Fruit fly (Drosophila melanogaster) whole organism, larva: ENCODE results near the gene CG14545.

Source experiments
- noc ChIP-seq: fragments of 200-800 bp; sonication (Bioruptor generic); optimal IDR thresholded peaks from 3 replicates; lab custom pipeline; 2019; ENCODE audit warnings: missing biosample characterization, mild to moderate bottlenecking, missing genetic modification characterization, moderate library complexity

Gene CG14545

DNA sequence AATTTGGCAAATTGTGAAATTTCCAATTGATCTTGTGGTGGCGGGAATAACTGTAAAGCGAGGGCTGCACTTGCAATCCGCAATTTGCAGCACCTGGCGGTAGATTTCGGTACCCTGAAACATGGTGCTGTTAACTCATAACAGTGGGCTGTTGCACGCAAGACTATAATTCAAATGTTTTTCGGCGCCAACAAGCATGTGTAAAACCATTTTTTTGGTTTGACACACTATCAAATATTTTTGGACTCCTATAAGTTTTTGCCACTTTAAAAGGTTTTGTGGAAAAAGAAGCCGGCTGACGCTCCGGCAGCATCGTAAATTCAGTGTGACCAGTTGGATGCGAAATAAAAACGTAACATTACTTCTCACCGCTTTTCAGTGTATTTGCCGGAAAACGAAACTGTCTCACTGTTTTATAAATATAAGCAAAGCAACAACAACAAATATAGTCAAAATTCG is at the start of gene CG14545, which contains the start of gene CG5886:
TSS of gene CG14545 (minus strand) at position 68 of the 459 bp plus-strand sequence.
TSS of gene CG5886 (plus strand) at position 409 of the 459 bp plus-strand sequence.
- no peak for TF ChIP-seq noc (tag; lab: Kevin White, UChicago)

DNA sequence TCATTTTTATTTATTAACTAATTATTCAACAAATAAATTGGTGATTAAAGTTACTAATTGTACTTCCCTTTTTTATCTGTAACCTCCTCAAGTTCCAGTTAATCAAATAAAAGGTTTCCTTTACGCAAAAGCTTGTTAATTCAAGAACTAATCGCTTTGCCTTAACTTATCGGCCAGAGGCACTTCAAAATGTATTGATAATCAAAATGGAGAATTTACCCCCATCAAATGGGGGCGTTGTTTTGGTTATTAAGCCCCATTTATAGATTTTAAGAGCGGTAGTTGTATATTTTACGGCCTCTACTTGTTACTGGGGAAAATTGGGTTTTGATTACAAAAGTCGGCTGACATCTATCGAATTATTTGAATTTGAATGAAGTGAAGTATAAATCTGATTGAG is 48.6 kb upstream of the CG14545 start, which contains the start of gene CG31091:
TSS of gene CG31091 (plus strand) at position 214 of the 400 bp plus-strand sequence.
- no peak for TF ChIP-seq noc (tag; lab: Kevin White, UChicago)

DNA sequence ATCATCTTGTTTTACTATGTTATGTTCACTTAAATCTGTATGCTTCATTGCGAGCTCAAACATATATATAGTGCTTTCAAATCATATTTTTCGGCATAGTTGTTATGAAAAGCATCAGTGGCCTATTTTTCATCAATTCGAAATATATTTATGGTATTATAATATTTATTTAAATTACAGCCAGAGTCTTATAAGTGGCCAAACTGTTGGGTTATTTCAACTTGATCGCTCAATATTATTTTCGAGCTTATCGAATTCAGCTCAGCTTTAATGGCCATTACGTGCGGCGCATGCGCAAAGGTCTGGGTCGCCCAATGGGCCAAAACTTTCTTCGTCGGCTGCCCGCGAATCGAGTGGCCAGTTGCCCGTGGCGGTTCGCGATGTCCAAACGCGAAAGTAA is 46.1 kb upstream of the CG14545 start, which contains the start of gene Mco3:
TSS of gene Mco3 (plus strand) at position 301 of the 400 bp plus-strand sequence.
- no peak for TF ChIP-seq noc (tag; lab: Kevin White, UChicago)

DNA sequence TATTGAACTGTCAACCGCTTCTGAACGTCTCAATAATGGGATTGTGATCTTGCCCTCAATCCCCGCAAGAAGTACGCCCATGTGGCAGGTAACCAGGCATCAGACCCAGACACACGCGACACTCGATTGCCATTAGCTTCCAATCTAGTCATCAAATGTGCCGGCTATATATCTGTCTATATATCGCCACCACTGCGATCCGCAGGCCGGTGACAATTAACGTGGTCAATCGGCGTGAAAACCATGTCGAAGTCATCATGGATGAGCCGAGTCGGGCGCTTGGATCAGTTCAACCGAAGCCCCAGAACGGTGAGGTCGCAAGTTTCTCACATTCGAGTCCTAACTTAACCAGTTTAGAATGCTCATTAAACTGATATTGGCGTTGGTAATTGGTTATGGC is 44.4 kb upstream of the CG14545 start, which contains the start of gene Sodq:
TSS of gene Sodq (plus strand) at position 301 of the 400 bp plus-strand sequence.
- TF ChIP-seq noc (tag; lab: Kevin White, UChicago), result no peak

DNA sequence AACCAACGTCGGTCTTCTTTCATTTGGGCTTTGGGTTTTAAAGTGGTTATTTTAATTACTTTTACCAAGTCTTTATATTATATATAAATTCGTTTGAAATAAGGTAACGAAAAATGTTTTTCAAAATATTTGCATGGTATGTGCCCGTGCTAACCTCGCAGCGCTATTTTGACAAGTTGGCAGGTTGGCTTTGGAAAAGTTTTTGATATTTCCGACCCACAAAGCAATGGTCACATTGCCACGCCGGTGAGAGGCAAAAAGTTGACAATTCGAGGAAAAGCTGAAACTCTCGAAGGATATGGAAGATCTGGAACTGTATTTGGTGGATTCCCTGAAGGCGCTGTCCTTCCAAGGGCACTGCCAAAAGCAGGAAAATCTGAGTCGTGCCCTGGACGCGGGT is 42.2 kb upstream of the CG14545 start, which contains the start of gene CG5913:
TSS of gene CG5913 (plus strand) at position 224 of the 400 bp plus-strand sequence.
- no peak for TF ChIP-seq noc (tag; lab: Kevin White, UChicago)

DNA sequence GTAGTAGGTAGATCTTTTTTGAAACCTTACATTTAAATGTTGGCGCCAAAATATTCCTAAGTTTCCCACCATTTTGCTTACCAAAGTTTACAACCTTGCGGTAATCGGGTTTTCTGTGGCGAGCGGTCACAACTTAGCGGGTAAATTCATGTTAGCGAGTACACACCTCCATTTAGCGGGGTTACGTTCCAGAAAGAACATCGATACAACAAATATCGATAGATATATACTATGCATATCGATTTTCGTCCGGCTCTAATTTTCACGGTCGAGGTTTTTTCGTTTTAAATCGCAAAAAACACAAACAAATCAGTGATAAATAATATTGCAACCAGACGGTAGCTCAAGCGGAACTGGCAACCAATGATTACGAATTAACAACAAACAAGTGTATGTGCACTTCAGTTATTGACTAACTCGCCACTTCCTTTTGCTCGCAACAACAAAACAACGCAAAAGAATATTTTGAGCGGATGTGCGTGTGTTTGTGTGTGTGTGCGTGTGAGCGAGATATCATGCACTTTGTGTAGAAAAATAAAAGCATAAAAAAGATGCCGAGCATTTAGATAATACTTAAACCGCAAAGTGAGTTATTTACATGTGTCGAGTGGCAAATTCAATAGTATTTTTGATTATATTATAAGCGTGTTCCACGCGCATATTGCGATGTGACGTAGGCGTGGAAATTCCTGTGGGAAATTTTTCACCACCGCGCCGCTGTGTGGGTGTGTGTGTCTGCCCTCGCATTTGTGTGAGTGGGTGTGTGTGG is 37.4 kb upstream of the CG14545 start, which contains the start of gene Lnk:
TSS of gene Lnk (plus strand) at position 236 of the 769 bp plus-strand sequence.
- TF ChIP-seq noc (tag; lab: Kevin White, UChicago), result peak; percentile 16

DNA sequence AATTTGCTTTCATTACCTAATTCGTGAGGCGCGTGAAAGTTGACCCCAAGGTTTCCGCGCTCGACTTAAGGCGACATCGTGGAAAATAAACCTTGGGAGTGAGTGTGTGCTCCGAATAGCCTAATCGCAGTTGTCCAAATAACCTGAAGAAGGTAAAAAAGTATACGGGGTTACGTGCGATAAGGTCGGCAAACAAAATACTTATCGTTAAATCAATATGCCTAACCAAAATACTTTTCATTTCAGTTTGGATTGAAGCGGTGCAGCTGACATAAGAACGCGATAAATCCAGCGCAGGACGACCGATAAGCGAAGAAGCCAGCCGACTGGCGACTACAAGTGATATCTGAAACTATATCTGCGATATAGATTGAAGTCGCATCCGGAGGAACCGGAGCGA is 34.0 kb upstream of the CG14545 start:
- TF ChIP-seq noc (tag; lab: Kevin White, UChicago), result no peak

DNA sequence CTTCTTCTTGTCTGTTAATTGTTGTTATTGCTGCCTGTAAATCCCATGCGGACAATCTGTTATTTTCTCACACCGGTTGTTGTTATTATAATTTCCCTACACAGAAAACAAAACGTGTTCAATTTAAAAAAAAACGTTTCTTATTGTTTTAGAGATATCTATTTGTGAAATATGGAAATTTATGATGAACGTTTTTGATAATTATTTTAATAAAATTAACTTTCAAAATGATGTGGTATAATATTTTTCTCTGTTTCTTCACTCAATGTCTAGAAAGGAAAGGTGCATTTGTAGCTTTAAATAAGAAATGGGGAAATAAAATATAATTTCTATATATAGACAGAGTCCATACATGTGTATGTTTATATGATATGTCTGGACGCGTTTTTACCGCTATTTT is 33.2 kb upstream of the CG14545 start:
- TF ChIP-seq noc (tag; lab: Kevin White, UChicago), result no peak

DNA sequence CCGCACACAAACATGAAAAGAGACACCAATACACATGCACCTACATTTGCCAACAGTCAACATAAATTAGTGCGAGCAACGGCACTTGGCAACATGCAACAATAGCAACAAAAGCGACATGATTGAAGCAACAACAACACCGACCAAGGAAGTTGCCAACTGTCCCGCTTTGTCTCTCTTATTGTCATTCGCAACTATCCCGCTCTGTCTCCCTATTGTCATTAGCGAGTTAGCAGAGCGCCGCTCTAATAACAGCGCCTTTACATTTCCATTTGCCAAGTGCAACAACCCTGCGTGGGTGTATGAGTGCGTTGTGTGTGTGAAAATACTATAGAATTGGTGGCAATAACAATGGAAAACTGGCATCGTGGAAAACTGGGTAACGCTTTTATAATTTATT is 32.8 kb upstream of the CG14545 start:
- no peak for TF ChIP-seq noc (tag; lab: Kevin White, UChicago)

DNA sequence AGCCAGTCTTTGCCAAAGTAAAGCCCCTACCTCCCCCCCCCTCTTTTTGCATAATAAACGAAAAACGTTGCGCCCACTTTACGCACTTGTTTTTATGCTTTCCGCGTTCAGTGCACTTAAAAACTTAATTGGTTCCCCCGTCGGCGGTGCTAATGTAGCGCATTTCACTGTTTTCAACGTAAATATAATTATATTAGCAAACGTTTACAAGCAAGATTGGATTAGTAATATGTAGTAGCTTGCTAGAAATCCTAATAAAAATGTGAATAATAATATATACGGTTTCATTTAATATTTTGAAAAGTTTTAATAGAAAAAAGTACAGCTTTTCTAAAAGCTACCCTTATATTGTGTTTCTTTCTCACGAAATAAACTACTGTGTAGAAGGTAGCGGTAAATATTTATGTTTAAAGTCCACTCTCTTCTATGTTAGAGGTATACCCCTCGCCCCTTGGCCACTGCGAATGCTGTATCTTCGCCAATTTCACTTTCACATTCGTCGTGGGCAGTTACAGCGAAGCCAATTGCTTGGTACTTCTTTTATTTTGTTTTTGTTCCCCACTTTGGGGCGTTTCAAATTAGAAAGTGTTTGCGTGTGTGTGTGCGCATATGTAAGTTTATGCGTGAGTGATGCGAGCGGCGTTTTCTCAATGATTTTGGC is 31.6 kb upstream of the CG14545 start:
- no peak for TF ChIP-seq noc (tag; lab: Kevin White, UChicago)

DNA sequence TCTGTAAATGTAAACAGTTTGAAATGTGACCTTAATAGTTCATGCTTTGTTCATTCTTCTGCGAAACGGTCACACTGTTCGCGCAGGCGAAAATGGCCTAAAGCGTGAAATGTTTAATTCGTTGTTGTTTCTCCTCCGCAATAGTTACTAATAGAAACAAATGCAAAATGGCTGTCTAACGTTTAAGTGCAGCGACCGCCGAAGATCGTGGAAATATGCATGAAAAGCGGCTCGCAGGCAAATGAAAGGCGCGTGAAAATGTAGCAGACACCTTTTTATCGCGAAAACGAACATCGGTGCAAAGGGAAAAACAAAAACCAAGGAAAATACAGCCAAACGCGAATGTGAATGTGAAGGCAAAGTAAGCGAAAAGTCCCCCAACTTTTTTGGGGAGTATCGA is 30.8 kb upstream of the CG14545 start, which contains the start of gene SppL:
TSS of gene SppL (plus strand) at position 70 of the 400 bp plus-strand sequence.
- TF ChIP-seq noc (tag; lab: Kevin White, UChicago), result no peak

DNA sequence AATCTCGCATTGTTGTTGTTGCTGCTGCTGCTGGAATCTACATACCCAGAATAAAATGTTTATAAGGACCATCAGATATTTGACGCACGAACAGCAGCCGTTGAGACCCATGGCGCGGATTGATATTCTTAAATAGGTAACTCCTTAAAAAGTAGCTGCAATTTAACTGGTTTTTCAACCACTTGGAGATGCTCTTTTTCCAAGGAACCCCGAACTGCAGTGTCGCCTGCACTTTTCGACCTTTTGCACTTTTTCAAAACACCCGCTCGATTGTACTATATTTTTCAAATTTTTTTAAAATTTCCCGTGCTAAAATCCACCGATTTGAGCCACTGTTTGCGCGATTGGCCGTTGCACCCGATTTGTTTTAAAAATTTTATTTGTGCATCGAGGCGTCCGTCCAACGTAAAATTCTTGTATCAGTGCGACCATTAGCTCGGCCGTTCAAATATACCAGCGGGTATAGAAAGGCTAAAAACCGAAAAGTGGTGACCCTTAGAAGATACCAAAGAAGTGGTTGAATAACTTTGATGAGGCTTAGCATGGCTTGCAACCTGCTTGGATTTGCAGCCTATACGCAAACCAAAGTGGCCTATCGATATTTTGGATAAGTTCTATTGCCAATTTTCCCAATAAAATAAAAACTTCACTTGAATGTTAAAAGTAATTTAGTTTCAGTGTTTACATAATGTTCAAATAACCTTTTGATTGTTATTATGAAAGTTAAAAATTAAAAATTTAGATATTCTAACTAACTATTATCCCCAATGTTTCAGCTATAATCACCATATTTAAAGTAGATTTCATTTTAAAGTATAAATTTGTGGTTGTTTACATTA is 30.1 kb upstream of the CG14545 start, which contains the start of gene Tsp96F:
TSS of gene Tsp96F (minus strand) at position 457 of the 839 bp plus-strand sequence.
- TF ChIP-seq noc (tag; lab: Kevin White, UChicago), result no peak

DNA sequence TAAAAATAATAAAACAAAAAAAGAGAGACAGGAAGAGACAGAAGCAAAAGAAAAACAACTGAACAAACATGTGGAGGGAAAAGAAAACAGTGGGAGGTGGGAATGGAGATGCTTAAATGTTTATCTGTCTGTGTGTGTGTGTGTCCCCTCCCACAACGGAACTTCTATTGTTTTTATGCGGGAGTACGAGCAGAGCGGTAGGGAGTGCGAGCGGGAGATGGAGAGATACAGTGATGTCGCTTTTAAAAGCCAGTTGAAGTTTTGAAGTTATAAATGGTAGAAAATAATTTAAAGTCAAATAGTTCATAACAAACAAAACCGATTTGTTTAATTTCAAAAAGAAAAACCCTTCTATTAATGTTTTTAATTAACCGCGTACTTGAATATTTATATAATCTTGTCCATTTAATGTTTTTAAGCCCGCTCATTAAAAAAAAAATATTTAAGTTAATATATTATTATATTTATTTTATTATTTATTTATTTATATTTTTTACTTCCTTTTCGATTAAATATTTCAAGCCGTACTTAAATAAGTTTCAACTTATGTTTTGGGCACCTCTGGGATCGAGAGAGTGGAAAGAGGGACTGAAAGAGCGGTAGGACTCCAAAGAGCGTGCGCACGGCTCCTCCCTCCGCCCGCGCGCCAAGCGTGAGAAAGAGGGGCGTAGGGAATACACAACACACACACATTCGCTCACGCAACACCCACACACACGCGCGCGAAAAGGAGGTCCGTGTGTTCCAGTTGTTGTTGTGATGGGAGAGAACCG is 29.3 kb upstream of the CG14545 start:
- no peak for TF ChIP-seq noc (tag; lab: Kevin White, UChicago)

DNA sequence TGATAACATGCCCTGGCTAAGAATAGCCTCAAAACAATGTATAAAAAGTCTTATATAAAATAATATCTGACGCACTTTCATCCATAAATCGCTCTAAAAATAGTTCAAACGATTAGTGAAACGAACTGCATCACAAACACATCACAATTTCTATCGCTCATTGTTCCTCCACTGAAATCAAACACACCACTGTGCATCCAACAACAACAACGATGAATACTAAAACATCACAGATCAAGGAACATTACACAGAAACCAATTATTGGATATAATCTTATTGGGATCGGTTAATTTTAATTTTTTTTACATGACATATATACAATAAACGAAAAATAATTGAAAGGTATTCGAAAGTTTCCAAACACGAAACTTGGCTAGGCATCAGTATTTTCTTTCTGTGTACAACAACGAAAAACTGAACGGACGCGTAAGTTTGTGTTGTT is 28.3 kb upstream of the CG14545 start:
- TF ChIP-seq noc (tag; lab: Kevin White, UChicago), result no peak
